Fruit fly (Drosophila melanogaster) whole organism, embryonic: ENCODE data around the gene CG3862.

Experiments
- CG10431 ChIP-seq: fragments of 200-800 bp; sonication (Bioruptor generic); optimal IDR thresholded peaks from 3 replicates; lab custom pipeline; 2018; ENCODE audit warnings: missing biosample characterization, mild to moderate bottlenecking, missing genetic modification characterization
- CG13296 ChIP-seq: fragments of 200-800 bp; sonication (Bioruptor generic); optimal IDR thresholded peaks from 3 replicates; lab custom pipeline; 2018; ENCODE audit warnings: missing biosample characterization, mild to moderate bottlenecking, missing genetic modification characterization
- CG15269 ChIP-seq: fragments of 200-800 bp; sonication (Bioruptor generic); optimal IDR thresholded peaks from 2 replicates; lab custom pipeline; 2018; ENCODE audit warnings: missing biosample characterization, mild to moderate bottlenecking, missing genetic modification characterization, moderate library complexity
- CG1647 ChIP-seq: fragments of 200-800 bp; sonication (Bioruptor generic); optimal IDR thresholded peaks from 3 replicates; lab custom pipeline; 2016; ENCODE audit warnings: missing biosample characterization, missing genetic modification characterization
- CG30403 ChIP-seq: fragments of 200-800 bp; sonication (Bioruptor generic); optimal IDR thresholded peaks from 3 replicates; lab custom pipeline; 2016; ENCODE audit warnings: missing biosample characterization, missing genetic modification characterization
- CG31365 ChIP-seq: fragments of 200-800 bp; sonication (Bioruptor generic); optimal IDR thresholded peaks from 2 replicates; lab custom pipeline; 2018; ENCODE audit warnings: missing biosample characterization, mild to moderate bottlenecking, missing genetic modification characterization
- CG32532 ChIP-seq: fragments of 200-800 bp; sonication (Bioruptor generic); IDR thresholded peaks from 2 replicates; pipeline ENCODE4 v1.3.6; 2022; ENCODE audit warnings: missing biosample characterization, missing genetic modification characterization
- CG33557 ChIP-seq: fragments of 200-800 bp; sonication (Bioruptor generic); optimal IDR thresholded peaks from 2 replicates; lab custom pipeline; 2019; ENCODE audit warnings: missing biosample characterization, mild to moderate bottlenecking, missing genetic modification characterization, moderate library complexity
- CG3407 ChIP-seq: fragments of 200-800 bp; sonication (Bioruptor generic); optimal IDR thresholded peaks from 2 replicates; lab custom pipeline; 2018; ENCODE audit warnings: missing biosample characterization, mild to moderate bottlenecking, missing genetic modification characterization
- CG42726 ChIP-seq: fragments of 200-800 bp; sonication (Bioruptor generic); IDR thresholded peaks from 2 replicates; pipeline ENCODE4 v1.3.6; 2022; ENCODE audit warnings: missing biosample characterization, missing genetic modification characterization; ENCODE audit not compliant: partially characterized antibody
- CG4328 ChIP-seq: fragments of 200-800 bp; sonication (Bioruptor generic); optimal IDR thresholded peaks from 3 replicates; lab custom pipeline; 2017; ENCODE audit warnings: missing biosample characterization, missing genetic modification reagents, missing genetic modification characterization
- CG6272 ChIP-seq: fragments of 200-800 bp; sonication (Bioruptor generic); IDR thresholded peaks from 2 replicates; pipeline ENCODE4 v1.3.6; 2022; ENCODE audit warnings: missing biosample characterization, missing genetic modification characterization
- CG6813 ChIP-seq: fragments of 200-800 bp; sonication (Bioruptor generic); optimal IDR thresholded peaks from 2 replicates; lab custom pipeline; 2017; ENCODE audit warnings: missing biosample characterization, missing genetic modification characterization, mild to moderate bottlenecking, moderate library complexity, missing genetic modification reagents
- CG8281 ChIP-seq: fragments of 200-800 bp; sonication (Bioruptor generic); optimal IDR thresholded peaks from 2 replicates; lab custom pipeline; 2018; ENCODE audit warnings: missing biosample characterization, mild to moderate bottlenecking, missing genetic modification characterization, moderate library complexity
- CG9727 ChIP-seq: fragments of 200-800 bp; sonication (Bioruptor generic); optimal IDR thresholded peaks from 3 replicates; lab custom pipeline; 2017; ENCODE audit warnings: missing biosample characterization, mild to moderate bottlenecking, missing genetic modification characterization
- Camta ChIP-seq: fragments of 200-800 bp; sonication (Bioruptor generic); optimal IDR thresholded peaks from 2 replicates; lab custom pipeline; 2016; ENCODE audit warnings: missing biosample characterization, missing genetic modification characterization
- Chrac-16 ChIP-seq: fragments of 200-800 bp; sonication (Bioruptor generic); optimal IDR thresholded peaks from 3 replicates; lab custom pipeline; 2016; ENCODE audit warnings: missing biosample characterization, missing genetic modification characterization
- Dbx ChIP-seq: fragments of 200-800 bp; sonication (Bioruptor generic); IDR thresholded peaks from 3 replicates; pipeline ENCODE4 v1.3.6; 2022; ENCODE audit warnings: missing biosample characterization, missing genetic modification characterization
- Dfd ChIP-seq, 2 experiments: fragments of >200 bp; optimal IDR thresholded peaks; 2 replicates each; lab custom pipeline; 2017; ENCODE audit warnings: missing biosample characterization in 2 of 2, missing genetic modification characterization in 2 of 2
- Dip3 ChIP-seq: fragments of 200-800 bp; sonication (Bioruptor generic); optimal IDR thresholded peaks from 3 replicates; lab custom pipeline; 2016; ENCODE audit warnings: missing biosample characterization, missing genetic modification characterization
- Hand ChIP-seq: fragments of 200-800 bp; sonication (Bioruptor generic); optimal IDR thresholded peaks from 2 replicates; lab custom pipeline; 2017; ENCODE audit warnings: mild to moderate bottlenecking, missing biosample characterization, missing genetic modification reagents, missing genetic modification characterization
- Hmr ChIP-seq: fragments of 200-800 bp; sonication (Bioruptor generic); optimal IDR thresholded peaks from 3 replicates; lab custom pipeline; 2017; ENCODE audit warnings: mild to moderate bottlenecking, missing biosample characterization, missing genetic modification reagents, missing genetic modification characterization
- Hr3 ChIP-seq: fragments of 200-800 bp; sonication (Bioruptor generic); optimal IDR thresholded peaks from 3 replicates; lab custom pipeline; 2016; ENCODE audit warnings: missing biosample characterization, missing genetic modification characterization
- Hr78 ChIP-seq, 2 experiments: fragments of 200-800 bp in 1 of 2; fragments of >200 bp in 1 of 2; sonication (Bioruptor generic) in 1 of 2; optimal IDR thresholded peaks; 2 replicates each; lab custom pipeline; 2017 to 2019; ENCODE audit warnings: missing biosample characterization in 2 of 2, missing genetic modification characterization in 2 of 2, mild to moderate bottlenecking in 1 of 2, moderate library complexity in 1 of 2
- MTF-1 ChIP-seq: fragments of 200-800 bp; sonication (Bioruptor generic); optimal IDR thresholded peaks from 2 replicates; lab custom pipeline; 2018; ENCODE audit warnings: missing biosample characterization, mild to moderate bottlenecking, missing genetic modification characterization, borderline replicate concordance
- NC2β ChIP-seq: fragments of 200-800 bp; sonication (Bioruptor generic); optimal IDR thresholded peaks from 2 replicates; lab custom pipeline; 2016; ENCODE audit warnings: missing biosample characterization, missing genetic modification characterization
- Pdp1 ChIP-seq, 2 experiments: fragments of 200-800 bp; sonication (Bioruptor generic); optimal IDR thresholded peaks; 3 replicates each; lab custom pipeline; 2016; ENCODE audit warnings: missing biosample characterization in 2 of 2, missing genetic modification characterization in 2 of 2, mild to moderate bottlenecking in 1 of 2, moderate library complexity in 1 of 2
- Ptx1 ChIP-seq: fragments of 200-800 bp; sonication (Bioruptor generic); IDR thresholded peaks from 2 replicates; pipeline ENCODE4 v1.3.6; 2022; ENCODE audit warnings: missing biosample characterization, missing genetic modification characterization
- al ChIP-seq: fragments of 200-800 bp; sonication (Bioruptor generic); IDR thresholded peaks from 2 replicates; pipeline ENCODE4 v1.3.6; 2022; ENCODE audit warnings: missing biosample characterization, missing genetic modification characterization
- ato ChIP-seq: fragments of 200-800 bp; sonication (Bioruptor generic); IDR thresholded peaks from 2 replicates; pipeline ENCODE4 v1.3.6; 2022; ENCODE audit warnings: missing biosample characterization, missing genetic modification characterization; ENCODE audit not compliant: partially characterized antibody
- bbx ChIP-seq: fragments of 200-800 bp; sonication (Bioruptor generic); IDR thresholded peaks from 2 replicates; pipeline ENCODE4 v1.3.6; 2022; ENCODE audit warnings: missing biosample characterization, missing genetic modification characterization; ENCODE audit not compliant: partially characterized antibody
- bcd ChIP-seq: fragments of 200-800 bp; sonication (Bioruptor generic); optimal IDR thresholded peaks from 2 replicates; lab custom pipeline; 2017; ENCODE audit warnings: missing biosample characterization, mild to moderate bottlenecking, missing genetic modification characterization
- cad ChIP-seq: fragments of >200 bp; optimal IDR thresholded peaks from 2 replicates; lab custom pipeline; 2017; ENCODE audit warnings: missing biosample characterization, missing genetic modification characterization
- cas ChIP-seq: fragments of 200-800 bp; sonication (Bioruptor generic); IDR thresholded peaks from 2 replicates; pipeline ENCODE4 v1.3.6; 2022; ENCODE audit warnings: missing biosample characterization, missing genetic modification characterization
- caup ChIP-seq: fragments of 200-800 bp; sonication (Bioruptor generic); optimal IDR thresholded peaks from 3 replicates; lab custom pipeline; 2017; ENCODE audit warnings: missing biosample characterization, mild to moderate bottlenecking, missing genetic modification characterization, moderate library complexity; ENCODE audit not compliant: severe bottlenecking
- da ChIP-seq: fragments of 200-800 bp; sonication (Bioruptor generic); optimal IDR thresholded peaks from 2 replicates; lab custom pipeline; 2016; ENCODE audit warnings: missing biosample characterization, missing genetic modification characterization
- disco-r ChIP-seq: fragments of 200-800 bp; sonication (Bioruptor generic); optimal IDR thresholded peaks from 2 replicates; lab custom pipeline; 2016; ENCODE audit warnings: missing biosample characterization, missing genetic modification characterization
- fd102C ChIP-seq: fragments of 200-800 bp; sonication (Bioruptor generic); optimal IDR thresholded peaks from 2 replicates; lab custom pipeline; 2018; ENCODE audit warnings: missing biosample characterization, mild to moderate bottlenecking, missing genetic modification characterization, moderate library complexity
- gem ChIP-seq: fragments of 200-800 bp; sonication (Bioruptor generic); optimal IDR thresholded peaks from 2 replicates; lab custom pipeline; 2019; ENCODE audit warnings: missing biosample characterization, mild to moderate bottlenecking, missing genetic modification characterization, moderate library complexity
- hbn ChIP-seq: fragments of 200-800 bp; sonication (Bioruptor generic); IDR thresholded peaks from 2 replicates; pipeline ENCODE4 v1.3.6; 2022; ENCODE audit warnings: missing biosample characterization, missing genetic modification characterization; ENCODE audit not compliant: partially characterized antibody
- lilli ChIP-seq: fragments of 200-800 bp; sonication (Bioruptor generic); optimal IDR thresholded peaks from 3 replicates; lab custom pipeline; 2016; ENCODE audit warnings: missing biosample characterization, missing genetic modification characterization
- nau ChIP-seq: fragments of 200-800 bp; sonication (Bioruptor generic); optimal IDR thresholded peaks from 3 replicates; lab custom pipeline; 2017; ENCODE audit warnings: missing biosample characterization, mild to moderate bottlenecking, missing genetic modification characterization, missing genetic modification reagents
- nom ChIP-seq: fragments of 200-800 bp; sonication (Bioruptor generic); optimal IDR thresholded peaks from 2 replicates; lab custom pipeline; 2017; ENCODE audit warnings: missing biosample characterization, missing genetic modification characterization, mild to moderate bottlenecking, moderate library complexity, missing genetic modification reagents
- pho ChIP-seq: fragments of 200-800 bp; sonication (Bioruptor generic); optimal IDR thresholded peaks from 2 replicates; lab custom pipeline; 2016; ENCODE audit warnings: missing biosample characterization, missing genetic modification characterization
- salm ChIP-seq: fragments of 200-800 bp; sonication (Bioruptor generic); optimal IDR thresholded peaks from 2 replicates; lab custom pipeline; 2018; ENCODE audit warnings: missing biosample characterization, mild to moderate bottlenecking, missing genetic modification characterization
- seq ChIP-seq: fragments of 200-800 bp; sonication (Bioruptor generic); IDR thresholded peaks from 2 replicates; pipeline ENCODE4 v1.3.6; 2022; ENCODE audit warnings: missing biosample characterization, missing genetic modification characterization
- shn ChIP-seq: fragments of 200-800 bp; sonication (Bioruptor generic); optimal IDR thresholded peaks from 3 replicates; lab custom pipeline; 2016; ENCODE audit warnings: missing biosample characterization, missing genetic modification characterization
- sr ChIP-seq: fragments of 200-800 bp; sonication (Bioruptor generic); IDR thresholded peaks from 3 replicates; pipeline ENCODE4 v1.3.6; 2022; ENCODE audit warnings: missing biosample characterization, missing genetic modification characterization
- unc-4 ChIP-seq: fragments of 200-800 bp; sonication (Bioruptor generic); IDR thresholded peaks from 2 replicates; pipeline ENCODE4 v1.3.6; 2022; ENCODE audit warnings: missing biosample characterization, missing genetic modification characterization; ENCODE audit not compliant: partially characterized antibody
- zf30C ChIP-seq: fragments of 200-800 bp; sonication (Bioruptor generic); optimal IDR thresholded peaks from 3 replicates; lab custom pipeline; 2018; ENCODE audit warnings: missing biosample characterization, mild to moderate bottlenecking, missing genetic modification characterization

CG3862 gene

DNA sequence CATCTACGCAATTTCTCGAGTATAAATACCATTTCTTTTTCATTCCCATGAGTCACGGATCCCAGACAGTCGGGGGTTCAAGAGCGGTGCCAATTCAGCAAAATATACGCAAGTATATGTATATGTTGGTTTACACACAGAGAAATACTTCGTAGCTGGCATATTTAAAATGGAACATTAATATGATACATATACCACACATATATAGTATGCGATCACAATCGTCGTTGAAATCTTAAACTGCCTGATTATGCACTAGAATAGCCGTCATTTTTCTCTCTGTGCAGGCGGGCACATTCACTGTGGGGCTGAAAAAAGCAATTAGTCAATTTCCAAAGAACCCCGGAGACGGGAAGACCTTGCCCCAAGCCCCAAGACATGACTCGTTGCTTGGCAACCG is 16.0 kb upstream of the CG3862 start (continued):
- peak; percentile 72 for TF ChIP-seq caup (GFP tag; lab: Kevin White, UChicago)
- TF ChIP-seq CG10431 (GFP tag; lab: Kevin White, UChicago), result no peak
- TF ChIP-seq Hr3 (GFP tag; lab: Kevin White, UChicago), result peak; percentile 61
- peak; percentile 45; the same call in 1 of the 3 replicates for TF ChIP-seq sr (GFP tag; lab: Robert Waterston, UW)
- peak; percentile 43 for TF ChIP-seq disco-r (GFP tag; lab: Kevin White, UChicago)
- TF ChIP-seq nom (GFP tag; lab: Kevin White, UChicago), result peak; percentile 95
- peak; percentile 69 for TF ChIP-seq CG6813 (GFP tag; lab: Kevin White, UChicago)
- peak; percentile 84 for TF ChIP-seq Hmr
- TF ChIP-seq unc-4 (GFP tag; lab: Robert Waterston, UW), result no peak
- TF ChIP-seq salm (tag; lab: Kevin White, UChicago), result no peak
- TF ChIP-seq CG6272 (GFP tag; lab: Robert Waterston, UW), result peak; percentile 70
- TF ChIP-seq Ptx1, result peak; percentile 80
- peak; percentile 50 for TF ChIP-seq NC2β (GFP tag; lab: Kevin White, UChicago)
- TF ChIP-seq bbx (GFP tag; lab: Robert Waterston, UW), result no peak
- peak; percentile 75 for TF ChIP-seq pho
- peak; percentile 65 for TF ChIP-seq CG9727
- no peak for TF ChIP-seq cad (GFP tag; lab: Kevin White, UChicago)
- no peak for TF ChIP-seq ato
- peak; percentile 83 for TF ChIP-seq Dip3 (GFP tag; lab: Kevin White, UChicago)
- no peak for TF ChIP-seq fd102C (GFP tag; lab: Kevin White, UChicago)
- TF ChIP-seq Hr78 (GFP tag; optimal IDR thresholded peaks at IDR 0.05; lab: Kevin White, UChicago), result no peak
- peak; percentile 64 for TF ChIP-seq Hand
- TF ChIP-seq CG8281 (tag; lab: Kevin White, UChicago), result peak; percentile 32
- peak; percentile 80 for TF ChIP-seq al
- peak; percentile 82 for TF ChIP-seq lilli (GFP tag; lab: Kevin White, UChicago)
- peak; percentile 48 for TF ChIP-seq nau (GFP tag; lab: Kevin White, UChicago)
- TF ChIP-seq da (GFP tag; lab: Kevin White, UChicago), result no peak
- peak; percentile 51 for TF ChIP-seq Camta (GFP tag; lab: Kevin White, UChicago)
- TF ChIP-seq MTF-1 (GFP tag; lab: Kevin White, UChicago), result no peak
- TF ChIP-seq CG13296 (GFP tag; lab: Kevin White, UChicago), result peak; percentile 69
- TF ChIP-seq Pdp1 (GFP tag; optimal IDR thresholded peaks at IDR 0.05; lab: Kevin White, UChicago), result peak; percentile 39 to 40
- peak; percentile 40 for TF ChIP-seq zf30C (GFP tag; lab: Kevin White, UChicago)
- no peak for TF ChIP-seq CG31365 (tag; lab: Kevin White, UChicago)
- TF ChIP-seq CG4328 (GFP tag; lab: Kevin White, UChicago), result peak; percentile 24
- peak; percentile 79 for TF ChIP-seq CG30403 (GFP tag; lab: Kevin White, UChicago)
- peak; percentile 33 for TF ChIP-seq shn (GFP tag; lab: Kevin White, UChicago)
- peak; percentile 37 for TF ChIP-seq CG1647 (GFP tag; lab: Kevin White, UChicago)
- peak; percentile 94 for TF ChIP-seq CG32532 (GFP tag; lab: Robert Waterston, UW)
- no peak for TF ChIP-seq hbn (GFP tag; lab: Robert Waterston, UW)
- TF ChIP-seq seq (GFP tag; lab: Robert Waterston, UW), result peak; percentile 59; the same call in 1 of the 2 replicates
- TF ChIP-seq Chrac-16, result peak; percentile 70
- no peak for TF ChIP-seq Dfd (GFP tag; optimal IDR thresholded peaks at IDR 0.05; lab: Kevin White, UChicago)
- TF ChIP-seq Dbx (GFP tag; lab: Robert Waterston, UW), result peak; percentile 93
- TF ChIP-seq CG33557 (GFP tag; lab: Kevin White, UChicago), result no peak
- TF ChIP-seq gem, result peak; percentile 78
- TF ChIP-seq cas, result peak; percentile 81
- peak; percentile 70 for TF ChIP-seq CG15269
- peak; percentile 75 for TF ChIP-seq bcd
- peak; percentile 19 for TF ChIP-seq CG3407 (GFP tag; lab: Kevin White, UChicago)
- TF ChIP-seq CG42726, result no peak
